Worm (Caenorhabditis elegans): Measurements from ENCODE around the gene aakg-4.

Gene aakg-4

ce11 chrX:2266777-2267176, 52.4 kb downstream of the aakg-4 start:
- TF ChIP-seq hmbx-1 (tag; optimal IDR thresholded peaks at IDR 0.05) = no peak
- TF ChIP-seq tra-4 (tag; optimal IDR thresholded peaks at IDR 0.05) = no peak
- TF ChIP-seq sea-1 (GFP tag; conservative IDR thresholded peaks at IDR 0.05) = no peak
- no peak for TF ChIP-seq F13C5.2 (tag; optimal IDR thresholded peaks at IDR 0.05)
- no peak for TF ChIP-seq ceh-36 (tag; optimal IDR thresholded peaks at IDR 0.05)
- no peak for TF ChIP-seq hmg-4 (GFP tag; optimal IDR thresholded peaks at IDR 0.05)
- TF ChIP-seq tbx-37 (GFP tag; conservative IDR thresholded peaks at IDR 0.05) = no peak

ce11 chrX:2266366-2266765, 52.8 kb downstream of the aakg-4 start:
- no peak for TF ChIP-seq F13C5.2 (tag; optimal IDR thresholded peaks at IDR 0.05)
- no peak for TF ChIP-seq hmg-4 (GFP tag; optimal IDR thresholded peaks at IDR 0.05)
- TF ChIP-seq hmbx-1 (tag; optimal IDR thresholded peaks at IDR 0.05) = no peak
- no peak for TF ChIP-seq ets-7 (tag; optimal IDR thresholded peaks at IDR 0.05)
- TF ChIP-seq tbx-37 (GFP tag; conservative IDR thresholded peaks at IDR 0.05) = no peak
- no peak for TF ChIP-seq ceh-13 (GFP tag; optimal IDR thresholded peaks at IDR 0.05)
- no peak for TF ChIP-seq ama-1 (optimal IDR thresholded peaks at IDR 0.05)
- no peak for TF ChIP-seq scrt-1 (GFP tag; IDR thresholded peaks at IDR 0.05)
- TF ChIP-seq hnd-1 (tag; optimal IDR thresholded peaks at IDR 0.05) = no peak
- TF ChIP-seq pes-1 (GFP tag; IDR thresholded peaks at IDR 0.05) = no peak

DNA sequence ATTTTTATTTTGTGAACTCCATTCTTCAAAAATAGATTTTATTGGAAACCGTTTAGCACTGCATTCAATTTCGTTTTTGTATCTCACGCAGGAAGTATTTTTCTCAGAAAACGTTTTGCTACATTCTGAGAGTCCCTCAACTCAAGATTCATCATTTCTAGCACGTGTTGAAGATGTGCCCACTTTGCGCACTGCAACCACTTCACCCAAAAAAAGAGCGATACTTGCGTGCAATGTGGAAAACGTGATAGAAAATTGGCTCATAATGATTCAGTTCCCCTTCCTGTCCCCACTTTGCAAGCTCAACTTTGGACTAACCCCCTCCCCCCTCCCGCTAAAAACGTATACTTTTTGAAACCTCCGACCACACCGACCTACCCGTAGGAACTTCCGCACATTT, 54.1 kb downstream of the aakg-4 start:
- TF ChIP-seq scrt-1 (GFP tag; IDR thresholded peaks at IDR 0.05) (no peak), tra-4 (tag; optimal IDR thresholded peaks at IDR 0.05) (no peak), ceh-36 (tag; optimal IDR thresholded peaks at IDR 0.05) (no peak), ama-1 (optimal IDR thresholded peaks at IDR 0.05) (no peak), B0310.2 (tag; optimal IDR thresholded peaks at IDR 0.05) (no peak), hmg-4 (GFP tag; optimal IDR thresholded peaks at IDR 0.05) (no peak), ets-7 (tag; optimal IDR thresholded peaks at IDR 0.05) (no peak), hmbx-1 (tag; optimal IDR thresholded peaks at IDR 0.05) (no peak), sea-1 (GFP tag; conservative IDR thresholded peaks at IDR 0.05) (no peak), hnd-1 (tag; optimal IDR thresholded peaks at IDR 0.05) (no peak), ceh-13 (GFP tag; optimal IDR thresholded peaks at IDR 0.05) (no peak), pes-1 (GFP tag; IDR thresholded peaks at IDR 0.05) (no peak), F13C5.2 (tag; optimal IDR thresholded peaks at IDR 0.05) (no peak), tbx-11 (GFP tag; IDR thresholded peaks at IDR 0.05) (no peak), aly-1 (tag; optimal IDR thresholded peaks at IDR 0.05) (no peak), flt-1 (GFP tag; IDR thresholded peaks at IDR 0.05) (no peak), tbx-37 (GFP tag; conservative IDR thresholded peaks at IDR 0.05) (no peak)

All from whole organism, early embryonic.